Fruit fly (Drosophila melanogaster) whole organism, adult: ENCODE results near the gene Cyp4d14.

Source experiments
- CG11617 ChIP-seq: fragments of 200-800 bp; sonication (Bioruptor generic); optimal IDR thresholded peaks from 2 replicates; lab custom pipeline; 2017; ENCODE audit warnings: mild to moderate bottlenecking, missing biosample characterization, missing genetic modification reagents, missing genetic modification characterization
- CG33017 ChIP-seq: fragments of 200-800 bp; sonication (Bioruptor generic); optimal IDR thresholded peaks from 2 replicates; lab custom pipeline; 2018; ENCODE audit warnings: missing biosample characterization, mild to moderate bottlenecking, missing genetic modification characterization, moderate library complexity
- CG5204 ChIP-seq: fragments of 200-800 bp; sonication (Bioruptor generic); optimal IDR thresholded peaks from 2 replicates; lab custom pipeline; 2016; ENCODE audit warnings: missing biosample characterization, missing genetic modification characterization
- Clk ChIP-seq: fragments of 200-800 bp; sonication (Bioruptor generic); optimal IDR thresholded peaks from 2 replicates; lab custom pipeline; 2017; ENCODE audit warnings: missing biosample characterization, missing genetic modification characterization
- Mnt ChIP-seq: fragments of 200-800 bp; sonication (Bioruptor generic); optimal IDR thresholded peaks from 2 replicates; lab custom pipeline; 2016; ENCODE audit warnings: missing biosample characterization, mild to moderate bottlenecking, missing genetic modification characterization
- kay ChIP-seq: fragments of 200-800 bp; sonication (Bioruptor generic); peaks from one replicate; lab custom pipeline; 2016; ENCODE audit warnings: missing biosample characterization, missing genetic modification characterization, borderline replicate concordance
- pad ChIP-seq: fragments of 200-800 bp; sonication (Bioruptor generic); optimal IDR thresholded peaks from 3 replicates; lab custom pipeline; 2017; ENCODE audit warnings: missing biosample characterization, missing genetic modification characterization, mild to moderate bottlenecking, moderate library complexity, missing genetic modification reagents

- TF ChIP-seq pad (GFP tag; lab: Kevin White, UChicago) (peak; percentile 92), Mnt (peak; percentile 87), CG33017 (tag; lab: Kevin White, UChicago) (peak; percentile 74), Clk (GFP tag; lab: Kevin White, UChicago) (peak; percentile 81), kay (GFP tag; lab: Kevin White, UChicago) (no peak), CG5204 (GFP tag; lab: Kevin White, UChicago) (no peak), CG11617 (GFP tag; lab: Kevin White, UChicago) (peak; percentile 91)
Measured at dm6 chrX:2222181-2222790, 47.2 kb upstream of the Cyp4d14 start, which contains the start of gene Vinc.
